Worm (Caenorhabditis elegans) whole organism, late embryonic: ENCODE results near the gene snx-6.

Source experiments
- ceh-2 ChIP-seq: sonication (generic microtip); optimal IDR thresholded peaks from 2 replicates; lab custom pipeline; 2016; ENCODE audit warnings: missing genotype, missing genetic modification characterization, missing compliant biosample characterization
- ceh-34 ChIP-seq: sonication (generic microtip); optimal IDR thresholded peaks from 2 replicates; lab custom pipeline; 2016; ENCODE audit warnings: mild to moderate bottlenecking, missing genetic modification characterization, missing compliant biosample characterization
- dve-1 ChIP-seq: sonication (generic microtip); optimal IDR thresholded peaks from 2 replicates; lab custom pipeline; 2017; ENCODE audit warnings: antibody characterized with exemption, mild to moderate bottlenecking, missing genetic modification characterization, missing compliant biosample characterization
- fax-1 ChIP-seq: sonication (generic microtip); optimal IDR thresholded peaks from 2 replicates; lab custom pipeline; 2016; ENCODE audit warnings: missing genotype, missing genetic modification characterization, missing compliant biosample characterization
- nfya-1 ChIP-seq: sonication (generic microtip); optimal IDR thresholded peaks from 2 replicates; lab custom pipeline; 2017; ENCODE audit warnings: missing genetic modification characterization, mild to moderate bottlenecking, missing compliant biosample characterization, antibody characterized with exemption, moderate library complexity

DNA sequence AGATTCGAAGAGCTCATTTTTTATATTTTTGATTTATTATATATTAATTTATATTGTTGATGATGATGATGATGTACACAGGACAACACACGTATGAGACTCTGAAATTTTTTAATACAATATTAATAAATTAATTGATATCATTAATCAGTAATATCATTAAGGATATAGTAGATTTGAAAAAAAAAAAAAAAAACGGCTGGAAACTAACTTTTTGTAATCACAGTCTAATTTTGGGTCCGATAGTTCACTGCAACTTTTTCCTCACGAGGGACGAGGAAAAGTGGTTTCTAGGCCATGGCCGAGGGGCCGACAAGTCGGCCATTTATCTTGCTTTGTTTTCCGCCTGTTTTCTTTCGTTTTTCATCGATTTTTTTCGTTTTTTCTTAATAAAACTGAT, 13.1 kb downstream of the snx-6 start, which contains the start of gene gck-3:
- TF ChIP-seq dve-1 (no peak), ceh-2 (tag; lab: Kevin White, UChicago) (no peak), ceh-34 (no peak), fax-1 (tag; lab: Kevin White, UChicago) (no peak), nfya-1 (tag; lab: Kevin White, UChicago) (no peak)
